Worm (Caenorhabditis elegans): ENCODE data around the gene C15C8.7.

C15C8.7 gene

ce11 chrV:12708305-12708704 lies 36.5 kb downstream of the C15C8.7 start, which contains the start of gene R11D1.2:
R11D1.2 (plus strand) TSS chrV:12708605.
- TF ChIP-seq ZK546.5 (tag; optimal IDR thresholded peaks at IDR 0.05): no peak
- TF ChIP-seq dmd-9 (GFP tag; IDR thresholded peaks at IDR 0.05): no peak
- TF ChIP-seq nhr-102 (tag; optimal IDR thresholded peaks at IDR 0.05): no peak

- TF ChIP-seq aha-1 (tag): peak; percentile 80
- no peak for TF ChIP-seq vab-7 (GFP tag; IDR thresholded peaks at IDR 0.05)
- TF ChIP-seq F26F4.8 (GFP tag; conservative IDR thresholded peaks at IDR 0.05): no peak
These were observed 38.3 kb downstream of the C15C8.7 start for ce11 chrV:12706511-12706910.

- TF ChIP-seq unc-62 (GFP tag; optimal IDR thresholded peaks at IDR 0.05 in 1 of 2): peak in 1 of 2 experiments; percentile 34
- TF ChIP-seq unc-62 (tag; optimal IDR thresholded peaks at IDR 0.05): no peak
- no peak for TF ChIP-seq egl-27 (tag; optimal IDR thresholded peaks at IDR 0.05)
These were observed 40.8 kb downstream of the C15C8.7 start, which contains the start of gene R11D1.1 for ce11 chrV:12704077-12704476. R11D1.1 (plus strand) TSS chrV:12704377.

- TF ChIP-seq lin-39 (tag; optimal IDR thresholded peaks at IDR 0.05) (no peak), lin-29 (GFP tag; IDR thresholded peaks at IDR 0.05) (no peak), T26A8.4 (GFP tag; IDR thresholded peaks at IDR 0.05) (no peak), ces-1 (GFP tag; optimal IDR thresholded peaks at IDR 0.05) (peak; percentile 44)
These were observed 43.2 kb downstream of the C15C8.7 start for ce11 chrV:12701613-12702012.

ce11 chrV:12697364-12697901 lies 47.4 kb downstream of the C15C8.7 start, which contains the start of gene istr-1:
istr-1 (plus strand) TSS chrV:12697858.
- TF ChIP-seq daf-16 (GFP tag; optimal IDR thresholded peaks at IDR 0.05): no peak
- TF ChIP-seq daf-16 (tag; optimal IDR thresholded peaks at IDR 0.05): peak; percentile 39
- TF ChIP-seq T26A8.4 (GFP tag; IDR thresholded peaks at IDR 0.05): no peak
- peak; percentile 30 for TF ChIP-seq nhr-6 (tag; optimal IDR thresholded peaks at IDR 0.05)
- TF ChIP-seq lin-38 (GFP tag; IDR thresholded peaks at IDR 0.05): peak; percentile 49
- TF ChIP-seq nhr-11 (tag; optimal IDR thresholded peaks at IDR 0.05): peak; percentile 52
- peak; percentile 74 for TF ChIP-seq hlh-30 (tag; optimal IDR thresholded peaks at IDR 0.05; ENCODE audit: insufficient read depth)
- TF ChIP-seq T20F7.1 (GFP tag; optimal IDR thresholded peaks at IDR 0.05): peak; percentile 38
- peak in 1 of 2 experiments; percentile 47 for TF ChIP-seq lsy-2 (tag; optimal IDR thresholded peaks at IDR 0.05)
- peak; percentile 0 for TF ChIP-seq rbr-2 (tag; optimal IDR thresholded peaks at IDR 0.05)
- no peak for TF ChIP-seq sdz-12 (GFP tag; optimal IDR thresholded peaks at IDR 0.05)

ce11 chrV:12696790-12697189 lies 48.1 kb downstream of the C15C8.7 start:
- TF ChIP-seq hlh-30 (tag; optimal IDR thresholded peaks at IDR 0.05; ENCODE audit: insufficient read depth) (no peak), pha-4 (GFP tag; IDR thresholded peaks at IDR 0.05) (no peak), pha-4 (tag; optimal IDR thresholded peaks at IDR 0.05) (no peak), hmg-1.1 (GFP tag; IDR thresholded peaks at IDR 0.05) (no peak), nhr-237 (tag; optimal IDR thresholded peaks at IDR 0.05) (no peak)

- TF ChIP-seq F26F4.8 (GFP tag; conservative IDR thresholded peaks at IDR 0.05) (no peak), mdl-1 (tag; optimal IDR thresholded peaks at IDR 0.05) (no peak), vab-7 (GFP tag; IDR thresholded peaks at IDR 0.05) (no peak), lin-13 (GFP tag; optimal IDR thresholded peaks at IDR 0.05) (no peak), nhr-111 (GFP tag; optimal IDR thresholded peaks at IDR 0.05) (no peak), nhr-102 (tag; optimal IDR thresholded peaks at IDR 0.05) (no peak), zip-11 (GFP tag; IDR thresholded peaks at IDR 0.05) (no peak), lim-7 (GFP tag; IDR thresholded peaks at IDR 0.05) (no peak)
These were observed 48.9 kb downstream of the C15C8.7 start, which contains the start of gene K10C8.4 for ce11 chrV:12695968-12696367. K10C8.4 (plus strand) TSS chrV:12696268.

Data from whole organism, L4 larva.